Fruit fly (Drosophila melanogaster) whole organism, adult: ENCODE results near the gene CG33771.

Experiments
- CG14711 ChIP-seq: fragments of 200-800 bp; sonication (Bioruptor generic); optimal IDR thresholded peaks from 2 replicates; lab custom pipeline; 2018; ENCODE audit warnings: missing biosample characterization, mild to moderate bottlenecking, missing genetic modification characterization, moderate library complexity
- CG1620 ChIP-seq: fragments of 200-800 bp; sonication (Bioruptor generic); optimal IDR thresholded peaks from 2 replicates; lab custom pipeline; 2016; ENCODE audit warnings: missing biosample characterization, missing genetic modification characterization
- CG5204 ChIP-seq: fragments of 200-800 bp; sonication (Bioruptor generic); optimal IDR thresholded peaks from 2 replicates; lab custom pipeline; 2016; ENCODE audit warnings: missing biosample characterization, missing genetic modification characterization
- Hr96 ChIP-seq: fragments of 200-800 bp; sonication (Bioruptor generic); optimal IDR thresholded peaks from 2 replicates; lab custom pipeline; 2016; ENCODE audit warnings: missing biosample characterization, missing genetic modification characterization
- Mnt ChIP-seq: fragments of 200-800 bp; sonication (Bioruptor generic); optimal IDR thresholded peaks from 2 replicates; lab custom pipeline; 2016; ENCODE audit warnings: missing biosample characterization, mild to moderate bottlenecking, missing genetic modification characterization
- cic ChIP-seq: fragments of 200-800 bp; sonication (Bioruptor generic); optimal IDR thresholded peaks from 2 replicates; lab custom pipeline; 2017; ENCODE audit warnings: missing biosample characterization, mild to moderate bottlenecking, missing genetic modification characterization, moderate library complexity
- cnc ChIP-seq, 2 experiments: fragments of >200 bp; optimal IDR thresholded peaks; 2 replicates each; lab custom pipeline; 2017
- kay ChIP-seq: fragments of 200-800 bp; sonication (Bioruptor generic); peaks from one replicate; lab custom pipeline; 2016; ENCODE audit warnings: missing biosample characterization, missing genetic modification characterization, borderline replicate concordance

DNA sequence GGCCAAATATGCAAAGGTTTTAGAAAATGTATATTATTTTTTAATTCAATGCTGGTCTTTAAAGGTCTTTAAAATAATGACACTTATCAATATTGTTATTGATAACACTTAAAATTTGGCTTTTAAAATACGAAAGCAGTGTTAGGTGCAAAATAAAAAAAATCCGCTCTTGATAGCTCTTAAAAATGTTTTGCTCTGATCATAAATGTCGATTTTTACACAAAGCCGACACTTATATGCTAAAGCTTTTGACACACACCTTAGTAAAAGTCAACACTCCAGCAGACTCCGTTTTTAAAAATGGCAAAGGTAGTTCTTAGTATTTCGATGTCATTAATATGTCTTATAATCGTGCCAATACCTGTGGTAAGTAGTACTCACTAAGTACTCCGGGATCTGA lies 3.9 kb upstream of the CG33771 start, which contains the start of gene CG33766:
- TF ChIP-seq kay (GFP tag; lab: Kevin White, UChicago), result no peak
- no peak for TF ChIP-seq CG14711 (tag; lab: Kevin White, UChicago)
- no peak for TF ChIP-seq cic
- no peak for TF ChIP-seq CG5204 (GFP tag; lab: Kevin White, UChicago)
- TF ChIP-seq CG1620 (GFP tag; lab: Kevin White, UChicago), result no peak
- no peak for TF ChIP-seq Hr96
- no peak for TF ChIP-seq cnc (optimal IDR thresholded peaks at IDR 0.05; lab: Kevin White, UChicago)
- no peak for TF ChIP-seq Mnt (GFP tag; lab: Kevin White, UChicago)
